Worm (Caenorhabditis elegans): ENCODE measurements around the gene ZK795.3.

- TF ChIP-seq pha-4 (tag; optimal IDR thresholded peaks at IDR 0.05) (no peak), unc-62 (GFP tag; optimal IDR thresholded peaks at IDR 0.05) (no peak), snpc-4 (tag; optimal IDR thresholded peaks at IDR 0.05) (no peak), ztf-11 (tag; optimal IDR thresholded peaks at IDR 0.05) (no peak), elt-1 (tag; optimal IDR thresholded peaks at IDR 0.05; ENCODE audit: borderline replicate concordance, insufficient read depth) (no peak), lin-32 (GFP tag; optimal IDR thresholded peaks at IDR 0.05) (no peak), unc-39 (tag; optimal IDR thresholded peaks at IDR 0.05) (no peak)
These were observed 11.9 kb downstream of the ZK795.3 start, which contains the start of gene K08E7.4 for ce11 chrIV:12571047-12571446.

All from whole organism, mixed stage, embryonic.